Worm (Caenorhabditis elegans) whole organism, L4/young adult: Measurements from ENCODE around the gene srd-48.

Experiments
- W03F9.2 ChIP-seq: fragments of 150-350 bp; optimal IDR thresholded peaks from 2 replicates; lab custom pipeline; 2014; ENCODE audit warnings: missing biosample characterization, missing genetic modification characterization
- dao-5 ChIP-seq: sonication (generic microtip); optimal IDR thresholded peaks from 2 replicates; lab custom pipeline; 2016; ENCODE audit warnings: missing genotype, missing genetic modification characterization, moderate library complexity, missing compliant biosample characterization
- him-1 ChIP-seq: sonication (generic microtip); optimal IDR thresholded peaks from 2 replicates; lab custom pipeline; 2016; ENCODE audit warnings: missing genotype, missing genetic modification reagents, missing genetic modification characterization, missing compliant biosample characterization

- TF ChIP-seq him-1 (tag; lab: Kevin White, UChicago) (no peak), W03F9.2 (tag; lab: Kevin White, UChicago) (no peak), dao-5 (tag; lab: Kevin White, UChicago) (no peak)
Observed at ce11 chrX:12341338-12341737, 5.4 kb downstream of the srd-48 start, which contains the start of gene zig-2.
